Fruit fly (Drosophila melanogaster): ENCODE results near the gene Sec8.

dm6 chr3R:5705469-5706067, 53.2 kb downstream of the Sec8 start:
- TF ChIP-seq psq (optimal IDR thresholded peaks at IDR 0.05) (no peak), EcR (GFP tag; optimal IDR thresholded peaks at IDR 0.05) (no peak), usp (GFP tag; optimal IDR thresholded peaks at IDR 0.05) (no peak), pan (optimal IDR thresholded peaks at IDR 0.05) (no peak)
